Fruit fly (Drosophila melanogaster) whole organism, embryonic: ENCODE data around the gene CG33158.

Experiments used
- B-H1 ChIP-seq: fragments of 200-800 bp; sonication (Bioruptor generic); IDR thresholded peaks from 3 replicates; pipeline ENCODE4 v1.3.6; 2022; ENCODE audit warnings: missing biosample characterization, missing genetic modification characterization
- CG10366 ChIP-seq: fragments of 200-800 bp; sonication (Bioruptor generic); IDR thresholded peaks from 2 replicates; pipeline ENCODE4 v1.3.6; 2022; ENCODE audit warnings: missing biosample characterization, missing genetic modification characterization
- CG13624 ChIP-seq: fragments of 200-800 bp; sonication (Bioruptor generic); optimal IDR thresholded peaks from 2 replicates; lab custom pipeline; 2016; ENCODE audit warnings: missing biosample characterization, missing genetic modification characterization
- CG1602 ChIP-seq: fragments of 200-800 bp; sonication (Bioruptor generic); optimal IDR thresholded peaks from 3 replicates; lab custom pipeline; 2016; ENCODE audit warnings: missing biosample characterization, missing genetic modification characterization
- CG16815 ChIP-seq: fragments of 200-800 bp; sonication (Bioruptor generic); optimal IDR thresholded peaks from 3 replicates; lab custom pipeline; 2017; ENCODE audit warnings: missing biosample characterization, mild to moderate bottlenecking, missing genetic modification characterization
- CG17568 ChIP-seq: fragments of 200-800 bp; sonication (Bioruptor generic); optimal IDR thresholded peaks from 2 replicates; lab custom pipeline; 2018; ENCODE audit warnings: missing biosample characterization, mild to moderate bottlenecking, missing genetic modification characterization, moderate library complexity
- CG1832 ChIP-seq: fragments of 200-800 bp; sonication (Bioruptor generic); optimal IDR thresholded peaks from 2 replicates; lab custom pipeline; 2017; ENCODE audit warnings: missing biosample characterization, mild to moderate bottlenecking, missing genetic modification characterization, inconsistent platforms
- CG18599 ChIP-seq: fragments of 200-800 bp; sonication (Bioruptor generic); optimal IDR thresholded peaks from 3 replicates; lab custom pipeline; 2017; ENCODE audit warnings: missing biosample characterization, missing genetic modification characterization, mild to moderate bottlenecking, moderate library complexity, missing genetic modification reagents
- CG2889 ChIP-seq: fragments of 200-800 bp; sonication (Bioruptor generic); IDR thresholded peaks from 3 replicates; pipeline ENCODE4 v1.3.6; 2022; ENCODE audit warnings: missing biosample characterization, missing genetic modification characterization
- CG32772 ChIP-seq: fragments of 200-800 bp; sonication (Bioruptor generic); IDR thresholded peaks from 2 replicates; pipeline ENCODE4 v1.3.6; 2022; ENCODE audit warnings: missing biosample characterization, missing genetic modification characterization
- CG42726 ChIP-seq: fragments of 200-800 bp; sonication (Bioruptor generic); IDR thresholded peaks from 2 replicates; pipeline ENCODE4 v1.3.6; 2022; ENCODE audit warnings: missing biosample characterization, missing genetic modification characterization; ENCODE audit not compliant: partially characterized antibody
- CG4328 ChIP-seq: fragments of 200-800 bp; sonication (Bioruptor generic); optimal IDR thresholded peaks from 3 replicates; lab custom pipeline; 2017; ENCODE audit warnings: missing biosample characterization, missing genetic modification reagents, missing genetic modification characterization
- CG4617 ChIP-seq: fragments of 200-800 bp; sonication (Bioruptor generic); optimal IDR thresholded peaks from 3 replicates; lab custom pipeline; 2016; ENCODE audit warnings: missing biosample characterization, missing genetic modification characterization, borderline replicate concordance
- CG4730 ChIP-seq: fragments of 200-800 bp; sonication (Bioruptor generic); IDR thresholded peaks from 2 replicates; pipeline ENCODE4 v1.3.6; 2022; ENCODE audit warnings: missing biosample characterization, missing genetic modification characterization
- CG7357 ChIP-seq: fragments of 200-800 bp; sonication (Bioruptor generic); IDR thresholded peaks from 3 replicates; pipeline ENCODE4 v1.3.6; 2022; ENCODE audit warnings: missing biosample characterization, missing genetic modification characterization
- CG7928 ChIP-seq: fragments of 200-800 bp; sonication (Bioruptor generic); optimal IDR thresholded peaks from 2 replicates; lab custom pipeline; 2017; ENCODE audit warnings: missing biosample characterization, mild to moderate bottlenecking, missing genetic modification characterization
- CG8089 ChIP-seq: fragments of 200-800 bp; sonication (Bioruptor generic); optimal IDR thresholded peaks from 3 replicates; lab custom pipeline; 2016; ENCODE audit warnings: missing biosample characterization, missing genetic modification characterization
- CG9797 ChIP-seq: fragments of 200-800 bp; sonication (Bioruptor generic); optimal IDR thresholded peaks from 3 replicates; lab custom pipeline; 2018; ENCODE audit warnings: missing biosample characterization, mild to moderate bottlenecking, missing genetic modification characterization
- CG9876 ChIP-seq: fragments of 200-800 bp; sonication (Bioruptor generic); optimal IDR thresholded peaks from 2 replicates; lab custom pipeline; 2016; ENCODE audit warnings: missing biosample characterization, missing genetic modification characterization
- CkIIα-i1 ChIP-seq: fragments of 200-800 bp; sonication (Bioruptor generic); IDR thresholded peaks from 2 replicates; pipeline ENCODE4 v1.3.6; 2022; ENCODE audit warnings: missing biosample characterization, missing genetic modification characterization
- Dp ChIP-seq: fragments of 200-800 bp; sonication (Bioruptor generic); optimal IDR thresholded peaks from 2 replicates; lab custom pipeline; 2018; ENCODE audit warnings: missing biosample characterization, mild to moderate bottlenecking, missing genetic modification characterization, moderate library complexity
- ERR ChIP-seq: fragments of 200-800 bp; sonication (Bioruptor generic); optimal IDR thresholded peaks from 2 replicates; lab custom pipeline; 2016; ENCODE audit warnings: missing biosample characterization, missing genetic modification characterization
- Ets65A ChIP-seq: fragments of 200-800 bp; sonication (Bioruptor generic); peaks from one replicate; lab custom pipeline; 2016; ENCODE audit warnings: missing biosample characterization, missing genetic modification characterization
- Hr3 ChIP-seq: fragments of 200-800 bp; sonication (Bioruptor generic); optimal IDR thresholded peaks from 3 replicates; lab custom pipeline; 2016; ENCODE audit warnings: missing biosample characterization, missing genetic modification characterization
- NK7.1 ChIP-seq: fragments of 200-800 bp; sonication (Bioruptor generic); optimal IDR thresholded peaks from 3 replicates; lab custom pipeline; 2016; ENCODE audit warnings: missing biosample characterization, missing genetic modification characterization
- Sin3A ChIP-seq: fragments of >200 bp; optimal IDR thresholded peaks from 2 replicates; lab custom pipeline; 2018
- Usf ChIP-seq: fragments of 200-800 bp; sonication (Bioruptor generic); optimal IDR thresholded peaks from 2 replicates; lab custom pipeline; 2017; ENCODE audit warnings: missing genotype, missing biosample characterization, missing genetic modification characterization
- YL-1 ChIP-seq: fragments of 200-800 bp; sonication (Bioruptor generic); optimal IDR thresholded peaks from 3 replicates; lab custom pipeline; 2017; ENCODE audit warnings: missing biosample characterization, mild to moderate bottlenecking, missing genetic modification characterization
- ab ChIP-seq: fragments of 200-800 bp; sonication (Bioruptor generic); optimal IDR thresholded peaks from 2 replicates; lab custom pipeline; 2016; ENCODE audit warnings: missing biosample characterization, missing genetic modification characterization
- ase ChIP-seq: fragments of 200-800 bp; sonication (Bioruptor generic); IDR thresholded peaks from 3 replicates; pipeline ENCODE4 v1.3.6; 2022; ENCODE audit warnings: missing biosample characterization, missing genetic modification characterization
- bigmax ChIP-seq: fragments of 200-800 bp; sonication (Bioruptor generic); optimal IDR thresholded peaks from 2 replicates; lab custom pipeline; 2018; ENCODE audit warnings: missing biosample characterization, mild to moderate bottlenecking, missing genetic modification characterization
- bowl ChIP-seq: fragments of 200-800 bp; sonication (Bioruptor generic); IDR thresholded peaks from 2 replicates; pipeline ENCODE4 v1.3.6; 2022; ENCODE audit warnings: missing biosample characterization, missing genetic modification characterization
- cad ChIP-seq: fragments of >200 bp; optimal IDR thresholded peaks from 2 replicates; lab custom pipeline; 2017; ENCODE audit warnings: missing biosample characterization, missing genetic modification characterization
- chn ChIP-seq: fragments of 200-800 bp; sonication (Bioruptor generic); optimal IDR thresholded peaks from 2 replicates; lab custom pipeline; 2016; ENCODE audit warnings: missing biosample characterization, missing genetic modification characterization
- crol ChIP-seq: fragments of 200-800 bp; sonication (Bioruptor generic); IDR thresholded peaks from 2 replicates; pipeline ENCODE4 v1.3.6; 2022; ENCODE audit warnings: missing biosample characterization, missing genetic modification characterization
- crp ChIP-seq, 2 experiments: fragments of 200-800 bp; sonication (Bioruptor generic); optimal IDR thresholded peaks; 2 replicates in 1 of 2; 3 replicates in 1 of 2; lab custom pipeline; 2017; ENCODE audit warnings: missing biosample characterization in 2 of 2, missing genetic modification characterization in 2 of 2, mild to moderate bottlenecking in 1 of 2, moderate library complexity in 1 of 2
- hkb ChIP-seq, 2 experiments: fragments of 200-800 bp in 1 of 2; fragments of >200 bp in 1 of 2; sonication (Bioruptor generic) in 1 of 2; IDR thresholded peaks in 1 of 2; optimal IDR thresholded peaks in 1 of 2; 2 replicates each; pipeline versions ENCODE4 v1.3.6 to Lab custom; 2017 to 2022; ENCODE audit warnings: missing biosample characterization in 1 of 2, missing genetic modification characterization in 1 of 2
- nom ChIP-seq: fragments of 200-800 bp; sonication (Bioruptor generic); optimal IDR thresholded peaks from 2 replicates; lab custom pipeline; 2017; ENCODE audit warnings: missing biosample characterization, missing genetic modification characterization, mild to moderate bottlenecking, moderate library complexity, missing genetic modification reagents
- repo ChIP-seq: fragments of 200-800 bp; sonication (Bioruptor generic); optimal IDR thresholded peaks from 2 replicates; lab custom pipeline; 2016; ENCODE audit warnings: missing biosample characterization, missing genetic modification characterization
- rib ChIP-seq: fragments of 200-800 bp; sonication (Bioruptor generic); IDR thresholded peaks from 2 replicates; pipeline ENCODE4 v1.3.6; 2022; ENCODE audit warnings: missing biosample characterization, missing genetic modification characterization
- row ChIP-seq: fragments of 200-800 bp; sonication (Bioruptor generic); IDR thresholded peaks from 3 replicates; pipeline ENCODE4 v1.3.6; 2022; ENCODE audit warnings: missing biosample characterization, missing genetic modification characterization
- run ChIP-seq: fragments of 200-800 bp; sonication (Bioruptor generic); optimal IDR thresholded peaks from 3 replicates; lab custom pipeline; 2018; ENCODE audit warnings: missing biosample characterization, mild to moderate bottlenecking, missing genetic modification characterization
- sc ChIP-seq, 3 experiments: fragments of >200 bp in 2 of 3; fragments of 200-800 bp in 1 of 3; sonication (Bioruptor generic) in 1 of 3; optimal IDR thresholded peaks; 2 replicates in 2 of 3; 3 replicates in 1 of 3; lab custom pipeline; 2017; ENCODE audit warnings: mild to moderate bottlenecking in 1 of 3, missing biosample characterization in 1 of 3, missing genetic modification characterization in 1 of 3, missing genetic modification reagents in 1 of 3
- shn ChIP-seq: fragments of 200-800 bp; sonication (Bioruptor generic); optimal IDR thresholded peaks from 3 replicates; lab custom pipeline; 2016; ENCODE audit warnings: missing biosample characterization, missing genetic modification characterization
- sqz ChIP-seq: fragments of 200-800 bp; sonication (Bioruptor generic); optimal IDR thresholded peaks from 3 replicates; lab custom pipeline; 2018; ENCODE audit warnings: missing biosample characterization, mild to moderate bottlenecking, missing genetic modification characterization
- ssp ChIP-seq: fragments of 200-800 bp; sonication (Bioruptor generic); IDR thresholded peaks from 2 replicates; pipeline ENCODE4 v1.3.6; 2022; ENCODE audit warnings: missing biosample characterization, missing genetic modification characterization
- ttk ChIP-seq: fragments of 200-800 bp; sonication (Bioruptor generic); IDR thresholded peaks from 2 replicates; pipeline ENCODE4 v2.1.2; 2022; ENCODE audit warnings: missing biosample characterization, missing genetic modification characterization
- wdn ChIP-seq: fragments of 200-800 bp; sonication (Bioruptor generic); IDR thresholded peaks from 2 replicates; pipeline ENCODE4 v1.3.6; 2022; ENCODE audit warnings: missing biosample characterization, missing genetic modification characterization
- zen ChIP-seq: fragments of 200-800 bp; sonication (Bioruptor generic); optimal IDR thresholded peaks from 3 replicates; lab custom pipeline; 2018; ENCODE audit warnings: missing biosample characterization, mild to moderate bottlenecking, missing genetic modification characterization, moderate library complexity

The CG33158 gene

DNA sequence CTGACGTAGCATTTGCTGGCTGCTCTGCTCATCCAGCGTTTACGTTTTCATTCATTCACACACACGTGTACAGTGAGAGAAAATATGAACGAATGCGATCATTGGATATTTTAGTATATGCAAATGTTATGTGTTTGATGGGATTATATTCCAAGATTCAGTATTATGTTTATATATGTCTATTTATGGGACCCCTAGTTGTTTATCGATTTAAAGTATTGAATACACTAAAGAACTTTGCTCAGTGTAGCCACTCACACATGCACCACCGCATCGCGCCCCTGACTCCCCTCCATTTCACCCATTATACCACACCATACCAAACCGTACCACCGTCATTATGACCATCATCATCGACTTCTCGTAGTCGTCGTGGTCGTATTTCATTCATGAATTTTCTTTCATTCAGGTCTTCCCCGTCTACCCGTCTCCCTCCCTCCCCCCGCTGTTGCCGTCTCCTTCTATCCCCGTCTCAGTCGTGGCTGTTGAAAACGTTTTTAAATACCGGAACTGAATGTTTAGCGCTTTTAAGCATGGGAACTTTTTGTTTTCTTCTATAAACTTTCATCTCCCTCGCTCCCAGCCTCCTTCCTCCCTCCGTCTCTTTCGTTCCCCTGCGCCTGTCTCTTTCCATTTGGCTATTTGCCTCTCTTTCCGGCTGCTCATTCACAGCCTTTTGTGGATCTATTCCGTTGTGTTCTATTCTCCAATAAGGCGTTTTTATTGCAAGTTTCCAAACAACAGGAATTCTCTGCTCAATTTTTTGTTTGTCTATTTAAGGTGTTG lies 61.2 kb downstream of the CG33158 start (continued):
- TF ChIP-seq CG4730 (GFP tag; lab: Robert Waterston, UW): peak; percentile 95
- peak; percentile 97 for TF ChIP-seq CG16815
- peak; percentile 50 for TF ChIP-seq CG9797 (GFP tag; lab: Kevin White, UChicago)
- peak; percentile 99 for TF ChIP-seq Ets65A (GFP tag; lab: Kevin White, UChicago)
- peak; percentile 92 for TF ChIP-seq run
- TF ChIP-seq hkb (optimal IDR thresholded peaks at IDR 0.05; lab: Kevin White, UChicago): no peak
- peak; percentile 97 for TF ChIP-seq hkb (GFP tag; IDR thresholded peaks at IDR 0.05; lab: Robert Waterston, UW)
- peak; percentile 96 for TF ChIP-seq CG18599 (GFP tag; lab: Kevin White, UChicago)
- peak; percentile 92 for TF ChIP-seq CG2889
- TF ChIP-seq CG32772 (GFP tag; lab: Robert Waterston, UW): peak; percentile 97
- peak; percentile 96 for TF ChIP-seq CG8089 (GFP tag; lab: Kevin White, UChicago)
- peak; percentile 98 for TF ChIP-seq chn (GFP tag; lab: Kevin White, UChicago)
- peak; percentile 94 for TF ChIP-seq B-H1 (GFP tag; lab: Robert Waterston, UW)
- peak; percentile 45 for TF ChIP-seq bigmax (GFP tag; lab: Kevin White, UChicago)
- TF ChIP-seq CG10366: peak; percentile 97
- TF ChIP-seq NK7.1: peak; percentile 93
- TF ChIP-seq CG42726 (GFP tag; lab: Robert Waterston, UW): no peak
- TF ChIP-seq CG17568 (GFP tag; lab: Kevin White, UChicago): peak; percentile 92
- TF ChIP-seq CG13624 (GFP tag; lab: Kevin White, UChicago): peak; percentile 95
- peak; percentile 88 for TF ChIP-seq ERR (GFP tag; lab: Kevin White, UChicago)
- peak; percentile 97 for TF ChIP-seq ttk (GFP tag; lab: Robert Waterston, UW)
- peak; percentile 96 for TF ChIP-seq ase (GFP tag; lab: Robert Waterston, UW)
- no peak for TF ChIP-seq sc (optimal IDR thresholded peaks at IDR 0.05; lab: Kevin White, UChicago)
- TF ChIP-seq sc (GFP tag; optimal IDR thresholded peaks at IDR 0.05; lab: Kevin White, UChicago): peak; percentile 98
- TF ChIP-seq rib (GFP tag; lab: Robert Waterston, UW): peak; percentile 82
- TF ChIP-seq YL-1: peak; percentile 74
- peak; percentile 74 for TF ChIP-seq nom (GFP tag; lab: Kevin White, UChicago)
- TF ChIP-seq crp (GFP tag; optimal IDR thresholded peaks at IDR 0.05; lab: Kevin White, UChicago): peak in 1 of 2 experiments; percentile 68
- TF ChIP-seq Usf (GFP tag; lab: Kevin White, UChicago): peak; percentile 93
- peak; percentile 66 for TF ChIP-seq CG7928 (GFP tag; lab: Kevin White, UChicago)
- peak; percentile 97 for TF ChIP-seq Hr3 (GFP tag; lab: Kevin White, UChicago)
- TF ChIP-seq sqz (GFP tag; lab: Kevin White, UChicago): peak; percentile 95
- no peak for TF ChIP-seq Sin3A
- peak; percentile 80 for TF ChIP-seq ab
- peak; percentile 97 for TF ChIP-seq CG1602
- peak; percentile 91 for TF ChIP-seq CG7357 (GFP tag; lab: Robert Waterston, UW)
- TF ChIP-seq shn (GFP tag; lab: Kevin White, UChicago): peak; percentile 91
- peak; percentile 96 for TF ChIP-seq zen (tag; lab: Kevin White, UChicago)
- peak; percentile 90 for TF ChIP-seq CG4328 (GFP tag; lab: Kevin White, UChicago)
- peak; percentile 96 for TF ChIP-seq crol (GFP tag; lab: Robert Waterston, UW)
- peak; percentile 88 for TF ChIP-seq CG9876 (GFP tag; lab: Kevin White, UChicago)
- TF ChIP-seq bowl: peak; percentile 90
- TF ChIP-seq CG1832: peak; percentile 91
- TF ChIP-seq repo (GFP tag; lab: Kevin White, UChicago): peak; percentile 94
- no peak for TF ChIP-seq cad
- peak; percentile 92 for TF ChIP-seq ssp (GFP tag; lab: Robert Waterston, UW)
- peak; percentile 90 for TF ChIP-seq CkIIα-i1 (GFP tag; lab: Robert Waterston, UW)
- peak; percentile 98 for TF ChIP-seq row (GFP tag; lab: Robert Waterston, UW)
- TF ChIP-seq Dp (GFP tag; lab: Kevin White, UChicago): peak; percentile 9
- peak; percentile 83 for TF ChIP-seq wdn
- TF ChIP-seq CG4617: peak; percentile 93
